Worm (Caenorhabditis elegans): ENCODE measurements around the gene T22B2.3.
A peak's percentile ranks its signal among the peaks of the same experiment; 100 is the strongest.

T22B2.3 gene

DNA sequence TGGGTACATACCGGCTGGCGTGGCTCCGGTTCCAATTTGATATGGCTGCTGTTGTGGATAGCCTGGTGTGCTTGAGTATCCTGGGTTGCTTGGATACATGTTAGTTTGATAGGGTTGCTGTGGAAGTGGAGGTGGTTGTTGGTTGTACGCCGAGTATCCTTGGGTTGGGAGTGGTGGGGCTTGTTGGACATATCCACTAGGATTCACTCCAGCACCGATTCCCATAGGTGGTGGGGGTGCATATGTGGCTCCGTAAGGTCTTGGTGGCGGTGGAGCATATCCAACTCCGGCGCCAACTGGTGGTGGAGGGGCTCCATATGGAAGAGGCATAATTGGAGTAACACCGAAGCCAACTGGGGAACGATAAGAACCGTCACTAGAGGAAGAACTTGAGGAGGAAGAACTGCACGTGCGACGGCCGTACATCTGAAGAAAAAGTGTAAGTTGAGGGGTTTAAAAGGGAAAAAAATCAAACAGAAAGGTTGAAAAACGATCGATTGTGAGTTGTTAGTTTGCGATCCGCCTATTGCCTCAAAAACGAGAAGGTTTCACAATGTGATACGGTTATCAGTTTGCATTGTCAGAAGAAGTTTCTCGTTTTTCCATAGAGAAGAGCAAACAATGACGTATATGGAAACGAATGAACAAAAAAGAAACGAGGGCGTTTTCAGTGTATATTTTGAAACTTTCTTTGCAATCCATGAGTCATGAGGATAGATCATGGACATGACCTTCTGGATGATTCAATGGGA lies 51.3 kb downstream of the T22B2.3 start, which contains the start of gene C16B8.3 (continued):
- TF ChIP-seq lin-26 (GFP tag; IDR thresholded peaks at IDR 0.05) = 0 out of 2 replicates have a peak, but pooled peaks have one; percentile 19
- TF ChIP-seq madf-3 (GFP tag; IDR thresholded peaks at IDR 0.05) = 0 out of 2 replicates have a peak, but pooled peaks have one; percentile 48
- peak; percentile 6 for TF ChIP-seq repo-1 (tag; optimal IDR thresholded peaks at IDR 0.05)
- no peak for TF ChIP-seq rec-8 (tag; optimal IDR thresholded peaks at IDR 0.05)
- no peak for TF ChIP-seq ztf-26 (tag; optimal IDR thresholded peaks at IDR 0.05)
- no peak for TF ChIP-seq hrde-1 (tag; optimal IDR thresholded peaks at IDR 0.05; ENCODE audit: borderline replicate concordance)
- no peak for TF ChIP-seq C17E4.6 (GFP tag; IDR thresholded peaks at IDR 0.05)
- no peak for TF ChIP-seq lin-35 (GFP tag; optimal IDR thresholded peaks at IDR 0.05)
- TF ChIP-seq pbrm-1 (GFP tag; IDR thresholded peaks at IDR 0.05) = 0 out of 2 replicates have a peak, but pooled peaks have one; percentile 9
- TF ChIP-seq snpc-4 (GFP tag; optimal IDR thresholded peaks at IDR 0.05) = no peak
- TF ChIP-seq snpc-4 (tag; optimal IDR thresholded peaks at IDR 0.05) = no peak
- no peak for TF ChIP-seq lsy-27 (tag; optimal IDR thresholded peaks at IDR 0.05; ENCODE audit: borderline replicate concordance, insufficient read depth)
- TF ChIP-seq nfyb-1 (GFP tag; IDR thresholded peaks at IDR 0.05) = peak; percentile 42; the same call in 1 of the 2 replicates
- no peak for TF ChIP-seq ztf-28 (GFP tag; IDR thresholded peaks at IDR 0.05)
- TF ChIP-seq zfh-2 (GFP tag; conservative IDR thresholded peaks at IDR 0.05) = peak; percentile 58
- 0 out of 2 replicates have a peak, but pooled peaks have one; percentile 44 for TF ChIP-seq ekl-4 (GFP tag; IDR thresholded peaks at IDR 0.05)
- TF ChIP-seq nhr-27 (tag; optimal IDR thresholded peaks at IDR 0.05) = no peak
- TF ChIP-seq cebp-1 (GFP tag; IDR thresholded peaks at IDR 0.05) = no peak
- TF ChIP-seq cebp-1 (tag; optimal IDR thresholded peaks at IDR 0.05) = peak; percentile 57
- TF ChIP-seq Y79H2A.3 (GFP tag; conservative IDR thresholded peaks at IDR 0.05) = no peak
- no peak for TF ChIP-seq C06A6.2 (GFP tag; conservative IDR thresholded peaks at IDR 0.05)

Data from whole organism, young adult.